Worm (Caenorhabditis elegans): ENCODE data around the gene nas-22.

nas-22 gene

ce11 chrV:11435242-11435641 lies 39.3 kb upstream of the nas-22 start:
- TF ChIP-seq ets-4 (GFP tag; optimal IDR thresholded peaks at IDR 0.05) (no peak), lin-26 (GFP tag; IDR thresholded peaks at IDR 0.05) (no peak), ztf-28 (GFP tag; IDR thresholded peaks at IDR 0.05) (no peak), Y53F4B.3 (GFP tag; IDR thresholded peaks at IDR 0.05) (no peak)

ce11 chrV:11436407-11436806 lies 38.1 kb upstream of the nas-22 start:
- TF ChIP-seq ZK185.1 (tag; optimal IDR thresholded peaks at IDR 0.05; ENCODE audit: poor library complexity, severe bottlenecking) = no peak
- TF ChIP-seq nhr-120 (GFP tag; IDR thresholded peaks at IDR 0.05) = no peak
- TF ChIP-seq nhr-90 (tag; optimal IDR thresholded peaks at IDR 0.05) = no peak
- TF ChIP-seq K12H6.12 (tag; optimal IDR thresholded peaks at IDR 0.05) = no peak
- no peak for TF ChIP-seq Y67H2A.10 (GFP tag; conservative IDR thresholded peaks at IDR 0.05)
- TF ChIP-seq lsl-1 (GFP tag; optimal IDR thresholded peaks at IDR 0.05) = no peak
- no peak for TF ChIP-seq D2030.7 (GFP tag; IDR thresholded peaks at IDR 0.05)
- TF ChIP-seq ceh-79 (tag; optimal IDR thresholded peaks at IDR 0.05) = no peak
- TF ChIP-seq sdz-38 (tag; optimal IDR thresholded peaks at IDR 0.05) = no peak

- TF ChIP-seq ZK185.1 (tag; optimal IDR thresholded peaks at IDR 0.05; ENCODE audit: poor library complexity, severe bottlenecking) = no peak
- TF ChIP-seq snpc-4 (GFP tag; optimal IDR thresholded peaks at IDR 0.05) = no peak
- TF ChIP-seq snpc-4 (tag; optimal IDR thresholded peaks at IDR 0.05) = no peak
- TF ChIP-seq C17E4.6 (GFP tag; IDR thresholded peaks at IDR 0.05) = no peak
- no peak for TF ChIP-seq zfh-2 (GFP tag; conservative IDR thresholded peaks at IDR 0.05)
- no peak for TF ChIP-seq gei-17 (GFP tag; optimal IDR thresholded peaks at IDR 0.05)
- TF ChIP-seq pbrm-1 (GFP tag; IDR thresholded peaks at IDR 0.05) = no peak
- TF ChIP-seq tbx-9 (tag; optimal IDR thresholded peaks at IDR 0.05; ENCODE audit: borderline replicate concordance) = no peak
- no peak for TF ChIP-seq ccch-3 (GFP tag; optimal IDR thresholded peaks at IDR 0.05)
- TF ChIP-seq snpc-1.1 (tag; optimal IDR thresholded peaks at IDR 0.05; ENCODE audit: insufficient read depth) = no peak
- no peak for TF ChIP-seq cebp-2 (GFP tag; IDR thresholded peaks at IDR 0.05)
- no peak for TF ChIP-seq F52B5.7 (tag; optimal IDR thresholded peaks at IDR 0.05)
- TF ChIP-seq die-1 (tag; optimal IDR thresholded peaks at IDR 0.05) = no peak
- no peak for TF ChIP-seq Y53G8AR.9 (GFP tag; conservative IDR thresholded peaks at IDR 0.05)
- TF ChIP-seq ztf-25 (GFP tag; IDR thresholded peaks at IDR 0.05) = no peak
- no peak for TF ChIP-seq ztf-6 (GFP tag; IDR thresholded peaks at IDR 0.05)
- no peak for TF ChIP-seq ceh-40 (GFP tag; IDR thresholded peaks at IDR 0.05)
- TF ChIP-seq attf-5 (GFP tag; optimal IDR thresholded peaks at IDR 0.05) = no peak
- TF ChIP-seq C06A6.2 (GFP tag; conservative IDR thresholded peaks at IDR 0.05) = no peak
Measured at ce11 chrV:11438464-11438863, 36.0 kb upstream of the nas-22 start, which contains the start of gene dmsr-1. dmsr-1 (plus strand) TSS chrV:11438764.

- no peak for TF ChIP-seq F23B12.7 (tag; optimal IDR thresholded peaks at IDR 0.05; ENCODE audit: insufficient read depth)
- TF ChIP-seq C17E4.6 (GFP tag; IDR thresholded peaks at IDR 0.05) = no peak
- TF ChIP-seq Y67H2A.10 (GFP tag; conservative IDR thresholded peaks at IDR 0.05) = no peak
- no peak for TF ChIP-seq nfya-2 (GFP tag; IDR thresholded peaks at IDR 0.05)
- TF ChIP-seq let-526 (GFP tag; IDR thresholded peaks at IDR 0.05) = no peak
- no peak for TF ChIP-seq somi-1 (GFP tag; optimal IDR thresholded peaks at IDR 0.05)
- no peak for TF ChIP-seq nhr-120 (GFP tag; IDR thresholded peaks at IDR 0.05)
- TF ChIP-seq Y56A3A.18 (GFP tag; IDR thresholded peaks at IDR 0.05) = no peak
- TF ChIP-seq sea-2 (GFP tag; IDR thresholded peaks at IDR 0.05) = no peak
Measured at ce11 chrV:11439202-11439601, 35.3 kb upstream of the nas-22 start.
